Worm (Caenorhabditis elegans): Measurements from ENCODE around the gene R02D5.1.

Gene R02D5.1

DNA sequence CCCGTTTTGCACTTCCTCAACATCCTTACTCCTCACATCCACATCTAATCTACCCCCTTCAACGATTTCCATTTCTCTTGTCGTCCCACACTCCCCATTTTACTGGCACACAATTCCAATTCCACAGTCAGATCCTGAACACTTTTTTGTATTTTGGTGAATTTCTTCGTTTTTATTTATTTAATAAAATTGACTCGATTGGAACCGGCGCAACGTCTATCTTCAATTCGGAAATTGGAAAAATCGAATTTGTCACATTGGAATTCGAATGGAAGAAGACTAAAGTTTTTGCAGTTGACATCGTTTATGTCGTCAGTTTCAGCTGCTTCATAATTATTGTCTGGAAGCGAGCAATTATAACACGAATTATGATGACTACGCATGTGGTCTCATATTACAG lies 19.2 kb downstream of the R02D5.1 start:
- TF ChIP-seq hmg-11 (tag; optimal IDR thresholded peaks at IDR 0.05) = no peak

ce11 chrV:14530813-14531212 lies 22.8 kb downstream of the R02D5.1 start, which contains the start of gene kcnl-4:
kcnl-4 (plus strand) TSS chrV:14531113.
- TF ChIP-seq pqm-1 (tag; optimal IDR thresholded peaks at IDR 0.05) = no peak
- TF ChIP-seq egl-5 (tag; optimal IDR thresholded peaks at IDR 0.05) = no peak
- TF ChIP-seq nhr-67 (tag; optimal IDR thresholded peaks at IDR 0.05) = no peak
- TF ChIP-seq ZK546.5 (tag; optimal IDR thresholded peaks at IDR 0.05) = no peak
- TF ChIP-seq ceh-82 (tag; optimal IDR thresholded peaks at IDR 0.05) = no peak
- no peak for TF ChIP-seq daf-12 (tag; optimal IDR thresholded peaks at IDR 0.05)
- TF ChIP-seq nhr-43 (tag; optimal IDR thresholded peaks at IDR 0.05; ENCODE audit: poor library complexity, severe bottlenecking) = no peak
- TF ChIP-seq ceh-16 (tag; optimal IDR thresholded peaks at IDR 0.05) = no peak
- no peak for TF ChIP-seq fos-1 (tag; optimal IDR thresholded peaks at IDR 0.05)
- TF ChIP-seq nhr-76 (tag; optimal IDR thresholded peaks at IDR 0.05) = no peak
- no peak for TF ChIP-seq nhr-77 (tag; optimal IDR thresholded peaks at IDR 0.05)

DNA sequence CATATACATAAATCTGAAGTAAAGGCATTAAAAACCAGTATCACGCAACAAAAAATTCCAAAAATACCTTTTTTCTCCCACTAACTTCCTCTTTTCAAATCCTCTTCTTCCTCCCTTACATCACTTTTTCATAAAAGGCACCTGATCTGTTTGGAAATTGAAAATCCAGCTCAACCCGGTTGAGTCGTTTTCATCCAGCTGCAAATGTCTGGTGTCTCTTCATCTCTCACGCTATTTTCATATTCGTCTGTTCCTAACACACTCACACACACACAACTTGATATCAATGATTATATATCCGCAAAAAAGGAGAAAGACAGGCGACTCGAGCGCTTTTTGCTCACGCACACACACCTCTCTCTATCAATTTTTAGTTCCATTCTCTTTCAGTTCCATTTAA lies 24.3 kb downstream of the R02D5.1 start:
- TF ChIP-seq ztf-11 (tag; optimal IDR thresholded peaks at IDR 0.05) = no peak
- no peak for TF ChIP-seq ztf-4 (tag; optimal IDR thresholded peaks at IDR 0.05)
- TF ChIP-seq fkh-10 (GFP tag; optimal IDR thresholded peaks at IDR 0.05) = no peak

ce11 chrV:14536274-14536673 lies 28.2 kb downstream of the R02D5.1 start, which contains the start of gene tag-191:
tag-191 (minus strand) TSS chrV:14536374.
- no peak for TF ChIP-seq nhr-43 (tag; optimal IDR thresholded peaks at IDR 0.05; ENCODE audit: poor library complexity, severe bottlenecking)
- TF ChIP-seq unc-39 (tag; optimal IDR thresholded peaks at IDR 0.05) = no peak
- no peak for TF ChIP-seq ceh-28 (tag; optimal IDR thresholded peaks at IDR 0.05)
- TF ChIP-seq lin-15B (tag; optimal IDR thresholded peaks at IDR 0.05) = no peak
- TF ChIP-seq R02D3.7 (tag; optimal IDR thresholded peaks at IDR 0.05) = no peak
- TF ChIP-seq tbx-2 (tag; optimal IDR thresholded peaks at IDR 0.05) = no peak
- no peak for TF ChIP-seq nhr-77 (tag; optimal IDR thresholded peaks at IDR 0.05)
- no peak for TF ChIP-seq lin-39 (tag; optimal IDR thresholded peaks at IDR 0.05)
- TF ChIP-seq ama-1 (optimal IDR thresholded peaks at IDR 0.05) = no peak
- TF ChIP-seq pha-4 (tag; optimal IDR thresholded peaks at IDR 0.05) = no peak
- TF ChIP-seq ceh-9 (tag; optimal IDR thresholded peaks at IDR 0.05) = no peak
- TF ChIP-seq eor-1 (tag; optimal IDR thresholded peaks at IDR 0.05) = no peak
- no peak for TF ChIP-seq ceh-16 (tag; optimal IDR thresholded peaks at IDR 0.05)
- no peak for TF ChIP-seq daf-12 (tag; optimal IDR thresholded peaks at IDR 0.05)
- TF ChIP-seq pqm-1 (tag; optimal IDR thresholded peaks at IDR 0.05) = no peak
- TF ChIP-seq mdl-1 (tag; optimal IDR thresholded peaks at IDR 0.05) = no peak
- no peak for TF ChIP-seq nhr-25 (tag; optimal IDR thresholded peaks at IDR 0.05)
- no peak for TF ChIP-seq nhr-23 (tag; optimal IDR thresholded peaks at IDR 0.05)
- TF ChIP-seq aly-2 (tag; optimal IDR thresholded peaks at IDR 0.05) = no peak
- no peak for TF ChIP-seq egl-27 (tag; optimal IDR thresholded peaks at IDR 0.05)

ce11 chrV:14539355-14539754 lies 31.3 kb downstream of the R02D5.1 start:
- TF ChIP-seq elt-3 (tag; optimal IDR thresholded peaks at IDR 0.05) (no peak), pha-4 (tag; optimal IDR thresholded peaks at IDR 0.05) (peak; percentile 85)

- no peak for TF ChIP-seq fkh-2 (tag; optimal IDR thresholded peaks at IDR 0.05)
- no peak for TF ChIP-seq nhr-23 (tag; optimal IDR thresholded peaks at IDR 0.05)
- TF ChIP-seq mml-1 (tag; optimal IDR thresholded peaks at IDR 0.05) = no peak
- TF ChIP-seq egl-27 (tag; optimal IDR thresholded peaks at IDR 0.05) = no peak
- no peak for TF ChIP-seq ceh-9 (tag; optimal IDR thresholded peaks at IDR 0.05)
- TF ChIP-seq elt-3 (tag; optimal IDR thresholded peaks at IDR 0.05) = no peak
- peak; percentile 56 for TF ChIP-seq pha-4 (tag; optimal IDR thresholded peaks at IDR 0.05)
Observed at ce11 chrV:14540932-14541331, 32.9 kb downstream of the R02D5.1 start.

DNA sequence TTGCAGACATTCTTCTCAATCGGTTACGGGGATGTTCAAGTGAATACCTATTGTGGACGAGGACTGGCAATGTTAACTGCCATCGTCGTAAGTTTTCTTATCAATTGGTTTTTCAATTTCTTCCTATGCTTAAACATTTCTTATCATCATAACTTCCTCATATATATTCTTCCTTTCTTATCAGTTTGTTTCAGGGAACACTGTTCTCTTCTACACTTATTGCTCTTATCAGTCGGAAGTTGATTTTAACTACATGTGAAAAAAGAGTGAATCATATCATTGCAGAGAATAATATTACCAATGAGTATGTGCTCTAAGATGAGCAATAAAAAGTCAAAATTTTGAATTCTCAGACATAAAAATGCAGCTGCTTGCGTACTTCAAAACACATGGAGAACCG lies 34.1 kb downstream of the R02D5.1 start:
- no peak for TF ChIP-seq egl-27 (tag; optimal IDR thresholded peaks at IDR 0.05)
- TF ChIP-seq pqm-1 (tag; optimal IDR thresholded peaks at IDR 0.05) = peak; percentile 93
- TF ChIP-seq elt-2 (tag; optimal IDR thresholded peaks at IDR 0.05) = peak; percentile 96
- TF ChIP-seq fkh-2 (tag; optimal IDR thresholded peaks at IDR 0.05) = no peak
- TF ChIP-seq pha-4 (tag; optimal IDR thresholded peaks at IDR 0.05) = peak; percentile 77
- peak; percentile 92 for TF ChIP-seq jun-1 (tag; optimal IDR thresholded peaks at IDR 0.05)
- no peak for TF ChIP-seq mml-1 (tag; optimal IDR thresholded peaks at IDR 0.05)
